Worm (Caenorhabditis elegans) whole organism, young adult: ENCODE data around the gene F44A2.3.

ENCODE experiments used
- C17E4.6 ChIP-seq: fragments of 200-800 bp; sonication (Bioruptor generic); IDR thresholded peaks from 2 replicates; pipeline ENCODE4 v1.3.6; 2022; ENCODE audit warnings: missing genetic modification reagents, missing genetic modification characterization, missing compliant biosample characterization
- F49E8.2 ChIP-seq: sonication (generic microtip); optimal IDR thresholded peaks from 3 replicates; lab custom pipeline; 2017; ENCODE audit warnings: missing genetic modification characterization, mild to moderate bottlenecking, missing compliant biosample characterization, antibody characterized with exemption, moderate library complexity; ENCODE audit not compliant: insufficient read depth
- T07F8.4 ChIP-seq: sonication (generic microtip); optimal IDR thresholded peaks from 2 replicates; lab custom pipeline; 2016; ENCODE audit warnings: mild to moderate bottlenecking, missing genetic modification characterization, moderate library complexity, missing compliant biosample characterization
- Y53F4B.3 ChIP-seq: fragments of 200-800 bp; sonication (Bioruptor generic); IDR thresholded peaks from 2 replicates; pipeline ENCODE4 v1.3.6; 2022; ENCODE audit warnings: missing genetic modification reagents, missing genetic modification characterization, missing compliant biosample characterization
- ama-1 ChIP-seq, 3 experiments: fragments of 150-350 bp in 1 of 3; sonication (generic microtip) in 2 of 3; optimal IDR thresholded peaks; 2 replicates each; lab custom pipeline; 2014 to 2018; ENCODE audit warnings: missing biosample characterization in 2 of 3, missing genetic modification characterization in 2 of 3, missing genetic modification reagents in 2 of 3
- aptf-3 ChIP-seq: fragments of 200-800 bp; sonication (Bioruptor generic); IDR thresholded peaks from 2 replicates; pipeline ENCODE4 v1.3.6; 2022; ENCODE audit warnings: missing genetic modification characterization, missing compliant biosample characterization
- attf-5 ChIP-seq: fragments of 200-800 bp; sonication (Bioruptor generic); optimal IDR thresholded peaks from 2 replicates; lab custom pipeline; 2018; ENCODE audit warnings: mild to moderate bottlenecking, missing genetic modification characterization, missing compliant biosample characterization
- bed-1 ChIP-seq: fragments of 200-800 bp; sonication (Bioruptor generic); IDR thresholded peaks from 2 replicates; pipeline ENCODE4 v1.3.6; 2022; ENCODE audit warnings: missing genetic modification reagents, missing genetic modification characterization, missing compliant biosample characterization
- cebp-1 ChIP-seq, 2 experiments: fragments of 200-800 bp in 1 of 2; sonication (Bioruptor generic) in 1 of 2; sonication (generic microtip) in 1 of 2; IDR thresholded peaks in 1 of 2; optimal IDR thresholded peaks in 1 of 2; 2 replicates each; pipeline versions ENCODE4 v1.3.6 to Lab custom; 2017 to 2022; ENCODE audit warnings: missing compliant biosample characterization in 2 of 2, missing genetic modification characterization in 2 of 2, mild to moderate bottlenecking in 1 of 2, missing genetic modification reagents in 1 of 2, moderate library complexity in 1 of 2
- ceh-27 ChIP-seq: fragments of 200-800 bp; sonication (Bioruptor generic); optimal IDR thresholded peaks from 2 replicates; lab custom pipeline; 2018; ENCODE audit warnings: mild to moderate bottlenecking, missing genetic modification characterization, moderate library complexity, missing compliant biosample characterization
- ceh-58 ChIP-seq: fragments of 200-800 bp; sonication (Bioruptor generic); IDR thresholded peaks from 2 replicates; pipeline ENCODE4 v1.3.6; 2022; ENCODE audit warnings: missing genetic modification characterization, missing compliant biosample characterization
- die-1 ChIP-seq: sonication (generic microtip); optimal IDR thresholded peaks from 2 replicates; lab custom pipeline; 2016; ENCODE audit warnings: missing genotype, mild to moderate bottlenecking, missing genetic modification characterization, missing compliant biosample characterization
- dpff-1 ChIP-seq: sonication (generic microtip); optimal IDR thresholded peaks from 2 replicates; lab custom pipeline; 2017; ENCODE audit warnings: mild to moderate bottlenecking, missing genetic modification characterization, missing compliant biosample characterization
- dpl-1 ChIP-seq: fragments of 150-350 bp; optimal IDR thresholded peaks from 2 replicates; lab custom pipeline; 2014; ENCODE audit warnings: missing biosample characterization, missing genetic modification reagents, missing genetic modification characterization
- efl-1 ChIP-seq: fragments of 150-350 bp; optimal IDR thresholded peaks from 2 replicates; lab custom pipeline; 2014; ENCODE audit warnings: missing biosample characterization, missing genetic modification reagents, missing genetic modification characterization
- hlh-26 ChIP-seq: fragments of 200-800 bp; sonication (Bioruptor generic); conservative IDR thresholded peaks from 2 replicates; pipeline ENCODE4 v1.3.6; 2022; ENCODE audit warnings: missing genetic modification reagents, missing genetic modification characterization, missing compliant biosample characterization
- hmg-20 ChIP-seq: fragments of 200-800 bp; sonication (Bioruptor generic); IDR thresholded peaks from 2 replicates; pipeline ENCODE4 v1.3.6; 2022; ENCODE audit warnings: missing genetic modification reagents, missing genetic modification characterization, missing compliant biosample characterization
- hrde-1 ChIP-seq: sonication (generic microtip); optimal IDR thresholded peaks from 2 replicates; lab custom pipeline; 2016; ENCODE audit warnings: missing genetic modification characterization, mild to moderate bottlenecking, missing compliant biosample characterization, moderate library complexity, missing genotype, missing genetic modification reagents, borderline replicate concordance
- lag-1 ChIP-seq: fragments of 200-800 bp; sonication (Bioruptor generic); IDR thresholded peaks from 2 replicates; pipeline ENCODE4 v1.3.6; 2022; ENCODE audit warnings: missing genetic modification reagents, missing genetic modification characterization, missing compliant biosample characterization
- lsl-1 ChIP-seq: fragments of 200-800 bp; sonication (Bioruptor generic); optimal IDR thresholded peaks from 2 replicates; lab custom pipeline; 2018; ENCODE audit warnings: mild to moderate bottlenecking, missing genetic modification characterization, moderate library complexity, missing compliant biosample characterization
- madf-6 ChIP-seq: fragments of 200-800 bp; sonication (Bioruptor generic); IDR thresholded peaks from 2 replicates; pipeline ENCODE4 v1.3.6; 2022; ENCODE audit warnings: missing genetic modification reagents, missing genetic modification characterization, missing compliant biosample characterization
- nfya-2 ChIP-seq: fragments of 200-800 bp; sonication (Bioruptor generic); IDR thresholded peaks from 2 replicates; pipeline ENCODE4 v1.3.6; 2022; ENCODE audit warnings: missing genetic modification reagents, missing genetic modification characterization, missing compliant biosample characterization
- nhr-80 ChIP-seq: sonication (generic microtip); optimal IDR thresholded peaks from 2 replicates; lab custom pipeline; 2016; ENCODE audit warnings: missing genetic modification characterization, missing compliant biosample characterization
- snpc-1.3 ChIP-seq: sonication (generic microtip); optimal IDR thresholded peaks from 2 replicates; lab custom pipeline; 2017; ENCODE audit warnings: missing genetic modification characterization, mild to moderate bottlenecking, missing compliant biosample characterization, antibody characterized with exemption, moderate library complexity, missing genotype, missing genetic modification reagents; ENCODE audit not compliant: insufficient read depth
- snpc-4 ChIP-seq, 5 experiments: fragments of 150-350 bp in 1 of 5; sonication (generic microtip) in 4 of 5; optimal IDR thresholded peaks; 2 replicates each; lab custom pipeline; 2014 to 2018; ENCODE audit warnings: missing genetic modification characterization in 5 of 5, missing biosample characterization in 3 of 5, antibody characterized with exemption in 2 of 5, mild to moderate bottlenecking in 2 of 5, missing compliant biosample characterization in 2 of 5, missing genotype in 2 of 5, moderate library complexity in 2 of 5, missing genetic modification reagents in 1 of 5
- somi-1 ChIP-seq: fragments of 200-800 bp; sonication (Bioruptor generic); optimal IDR thresholded peaks from 2 replicates; lab custom pipeline; 2018; ENCODE audit warnings: mild to moderate bottlenecking, missing genetic modification characterization, missing compliant biosample characterization
- xnd-1 ChIP-seq: sonication (generic microtip); optimal IDR thresholded peaks from 2 replicates; lab custom pipeline; 2016; ENCODE audit warnings: missing genotype, missing genetic modification reagents, missing genetic modification characterization, missing compliant biosample characterization
- zim-3 ChIP-seq: sonication (generic microtip); optimal IDR thresholded peaks from 2 replicates; lab custom pipeline; 2017; ENCODE audit warnings: mild to moderate bottlenecking, missing genetic modification characterization, moderate library complexity, missing compliant biosample characterization
- ztf-22 ChIP-seq: fragments of 200-800 bp; sonication (Bioruptor generic); optimal IDR thresholded peaks from 2 replicates; lab custom pipeline; 2018; ENCODE audit warnings: mild to moderate bottlenecking, missing genetic modification characterization, moderate library complexity, missing compliant biosample characterization
- ztf-26 ChIP-seq: sonication (generic microtip); optimal IDR thresholded peaks from 2 replicates; lab custom pipeline; 2017; ENCODE audit warnings: missing genetic modification characterization, missing compliant biosample characterization
- ztf-6 ChIP-seq: fragments of 200-800 bp; sonication (Bioruptor generic); IDR thresholded peaks from 2 replicates; pipeline ENCODE4 v1.3.6; 2022; ENCODE audit warnings: missing genetic modification reagents, missing genetic modification characterization, missing compliant biosample characterization

The F44A2.3 gene

DNA sequence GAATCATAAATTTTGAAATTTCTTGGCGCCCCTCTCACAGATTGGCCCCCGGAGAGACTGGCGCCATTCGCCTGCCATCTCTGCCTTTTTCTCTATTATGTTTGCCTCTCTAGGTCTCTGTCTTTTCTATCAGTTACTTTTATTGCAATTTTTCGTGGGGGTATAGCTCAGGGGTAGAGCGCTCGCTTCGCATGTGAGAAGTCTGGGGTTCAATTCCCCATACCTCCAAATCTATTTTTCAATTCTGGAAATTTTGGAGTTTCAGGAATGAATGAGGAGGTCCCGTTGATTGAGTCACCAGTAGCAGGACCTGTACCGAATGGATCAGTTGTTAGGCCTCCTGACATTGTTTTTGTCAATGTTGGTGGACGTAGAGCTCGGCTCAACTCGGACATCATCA, 12.8 kb downstream of the F44A2.3 start, which contains the start of gene kvs-3 (continued):
- TF ChIP-seq attf-5 (GFP tag; lab: Kevin White, UChicago) (peak; percentile 79), hmg-20 (GFP tag; lab: Robert Waterston, UW) (0 out of 2 replicates have a peak, but pooled peaks have one; percentile 39), hrde-1 (tag; lab: Kevin White, UChicago) (peak; percentile 83), ztf-26 (tag; lab: Kevin White, UChicago) (peak; percentile 70), xnd-1 (tag; lab: Kevin White, UChicago) (no peak), lsl-1 (no peak), dpff-1 (tag; lab: Kevin White, UChicago) (peak; percentile 44), snpc-4 (GFP tag; optimal IDR thresholded peaks at IDR 0.05; lab: Kevin White, UChicago) (peak; percentile 70), snpc-4 (tag; optimal IDR thresholded peaks at IDR 0.05; lab: Kevin White, UChicago) (peak in 1 of 4 experiments; percentile 62), zim-3 (no peak), aptf-3 (no peak)

DNA sequence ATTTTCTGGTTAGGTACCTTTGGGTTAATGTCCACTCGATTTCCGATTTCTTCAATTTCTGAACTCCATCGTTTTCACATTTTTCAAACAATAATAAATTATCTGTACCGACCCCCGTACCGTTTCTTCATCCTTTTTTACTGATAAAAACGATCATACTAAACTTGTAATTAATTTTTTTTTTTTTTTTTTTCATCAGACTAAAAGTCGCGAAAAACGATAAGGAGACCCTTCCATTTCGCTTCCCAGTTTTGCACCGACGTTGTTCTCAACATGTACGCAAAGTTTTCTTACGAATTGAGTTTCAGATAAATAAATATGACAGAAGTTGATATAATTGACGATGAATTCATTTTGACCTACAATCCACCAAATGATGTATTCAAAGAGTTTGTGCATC, 16.0 kb downstream of the F44A2.3 start, which contains the start of gene F44A2.7:
Gene F44A2.7 (plus strand): TSS at position 301 of the 400 bp plus-strand sequence.
- TF ChIP-seq nhr-80 (tag; lab: Kevin White, UChicago) (peak; percentile 33), die-1 (tag; lab: Kevin White, UChicago) (no peak)
- TF ChIP-seq, all 124 proteins: peak for 1

DNA sequence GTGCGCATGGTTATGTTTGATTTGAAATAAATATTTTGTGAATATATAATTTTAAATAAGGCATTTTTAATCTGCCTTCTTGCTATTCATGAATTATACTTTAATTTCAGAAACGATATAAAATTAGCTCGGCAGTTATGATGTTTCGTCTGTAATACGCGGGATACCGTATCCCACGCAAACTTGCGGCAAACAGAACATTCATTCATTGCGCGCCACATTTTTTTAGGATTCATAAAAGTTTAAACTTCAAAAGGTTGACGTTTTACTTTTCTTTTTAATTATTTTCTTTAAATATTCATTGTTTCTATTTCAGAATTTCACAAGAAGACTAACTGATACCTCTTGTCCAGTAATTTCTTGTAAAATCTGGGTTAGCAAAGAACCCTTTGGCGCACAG, 17.7 kb downstream of the F44A2.3 start, which contains the start of gene tag-153:
Gene tag-153 (plus strand): TSS at position 200 of the 400 bp plus-strand sequence.
- TF ChIP-seq dpl-1 = peak; percentile 17
- TF ChIP-seq nfya-2 = no peak
- TF ChIP-seq ama-1 (optimal IDR thresholded peaks at IDR 0.05; lab: Kevin White, UChicago) = no peak
- no peak for TF ChIP-seq ama-1 (GFP tag; optimal IDR thresholded peaks at IDR 0.05; lab: Kevin White, UChicago)
- no peak for TF ChIP-seq xnd-1 (tag; lab: Kevin White, UChicago)
- TF ChIP-seq T07F8.4 (tag; lab: Kevin White, UChicago) = no peak
- no peak for TF ChIP-seq cebp-1 (GFP tag; IDR thresholded peaks at IDR 0.05; lab: Robert Waterston, UW)
- TF ChIP-seq cebp-1 (tag; optimal IDR thresholded peaks at IDR 0.05; lab: Kevin White, UChicago) = no peak
- no peak for TF ChIP-seq lag-1 (GFP tag; lab: Robert Waterston, UW)
- no peak for TF ChIP-seq ztf-6 (GFP tag; lab: Robert Waterston, UW)
- no peak for TF ChIP-seq F49E8.2 (tag; lab: Kevin White, UChicago)
- no peak for TF ChIP-seq hlh-26 (GFP tag; lab: Robert Waterston, UW)
- peak; percentile 66 for TF ChIP-seq efl-1 (GFP tag; lab: Kevin White, UChicago)
- no peak for TF ChIP-seq bed-1 (GFP tag; lab: Robert Waterston, UW)
- no peak for TF ChIP-seq ceh-58
- TF ChIP-seq C17E4.6 (GFP tag; lab: Robert Waterston, UW) = no peak
- TF ChIP-seq somi-1 (GFP tag; lab: Kevin White, UChicago) = no peak
- no peak for TF ChIP-seq ztf-22 (GFP tag; lab: Kevin White, UChicago)
- no peak for TF ChIP-seq snpc-1.3
- TF ChIP-seq ceh-27 (GFP tag; lab: Kevin White, UChicago) = no peak
- peak; percentile 62; the same call in 1 of the 2 replicates for TF ChIP-seq madf-6 (GFP tag; lab: Robert Waterston, UW)

DNA sequence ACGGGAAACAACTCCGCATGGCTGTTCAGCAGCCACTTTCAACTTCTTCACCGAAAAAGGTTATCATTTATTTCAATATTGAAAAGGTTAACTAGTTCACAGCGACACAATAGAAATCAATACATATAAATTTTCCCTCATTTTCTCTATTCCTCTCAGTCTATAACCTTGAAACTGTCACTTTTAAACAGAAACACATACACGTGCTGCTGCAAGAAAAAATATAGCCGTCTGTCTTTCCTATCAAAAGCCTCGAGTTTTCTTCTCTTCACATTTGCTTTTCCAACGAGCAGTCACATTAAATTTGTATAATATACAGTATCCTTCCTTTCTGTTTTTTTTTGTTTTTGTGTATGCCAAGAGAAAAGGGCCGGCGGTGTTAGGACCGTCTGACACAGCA, 19.0 kb downstream of the F44A2.3 start:
- TF ChIP-seq nhr-80 (tag; lab: Kevin White, UChicago) (peak; percentile 54), Y53F4B.3 (GFP tag; lab: Robert Waterston, UW) (no peak)
